Worm (Caenorhabditis elegans) whole organism, young adult: ENCODE results near the gene K07D4.6.

Experiments
- B0035.1 ChIP-seq: sonication (generic microtip); optimal IDR thresholded peaks from 2 replicates; lab custom pipeline; 2016; ENCODE audit warnings: missing genetic modification characterization, mild to moderate bottlenecking, missing compliant biosample characterization, missing genotype, missing genetic modification reagents
- sea-2 ChIP-seq: fragments of 200-800 bp; sonication (Bioruptor generic); IDR thresholded peaks from 2 replicates; pipeline ENCODE4 v1.3.6; 2022; ENCODE audit warnings: missing genetic modification characterization, missing compliant biosample characterization
- tlf-1 ChIP-seq: fragments of 200-800 bp; sonication (Bioruptor generic); optimal IDR thresholded peaks from 2 replicates; lab custom pipeline; 2018; ENCODE audit warnings: mild to moderate bottlenecking, missing genetic modification characterization, missing compliant biosample characterization
- xnd-1 ChIP-seq: sonication (generic microtip); optimal IDR thresholded peaks from 2 replicates; lab custom pipeline; 2016; ENCODE audit warnings: missing genotype, missing genetic modification reagents, missing genetic modification characterization, missing compliant biosample characterization

DNA sequence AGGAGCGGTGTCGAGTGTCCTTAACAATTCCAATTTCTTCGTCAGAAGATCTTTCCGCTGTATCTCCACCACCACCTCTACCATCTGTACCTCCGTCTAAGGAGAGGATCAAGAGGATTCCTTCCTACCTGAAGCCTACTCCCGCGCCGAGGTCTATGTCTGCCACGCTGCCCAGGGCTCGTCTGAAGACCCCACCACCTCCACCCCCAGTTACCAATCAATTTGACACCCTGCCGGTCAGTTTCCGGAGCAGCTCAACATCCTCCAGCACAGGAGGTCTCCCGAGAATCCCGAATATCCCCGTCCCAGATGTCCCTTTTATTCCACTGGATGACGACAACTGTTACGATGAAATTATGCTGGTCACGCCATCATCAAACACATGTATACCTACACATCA lies 10.5 kb downstream of the K07D4.6 start:
- TF ChIP-seq tlf-1 (GFP tag; lab: Kevin White, UChicago) (no peak), xnd-1 (tag; lab: Kevin White, UChicago) (no peak), sea-2 (GFP tag; lab: Robert Waterston, UW) (0 out of 2 replicates have a peak, but pooled peaks have one; percentile 43), B0035.1 (tag; lab: Kevin White, UChicago) (no peak)
